Worm (Caenorhabditis elegans) whole organism, midembryonic: ENCODE data around the gene hsp-12.2.

Source experiments
- T22C8.4 ChIP-seq: fragments of 200-800 bp; sonication (Bioruptor generic); IDR thresholded peaks from 2 replicates; pipeline ENCODE4 v1.3.6; 2022; ENCODE audit warnings: missing genetic modification characterization, missing compliant biosample characterization
- cog-1 ChIP-seq: sonication (generic microtip); optimal IDR thresholded peaks from 2 replicates; lab custom pipeline; 2016; ENCODE audit warnings: missing genetic modification characterization, missing compliant biosample characterization
- flt-1 ChIP-seq: fragments of 200-800 bp; sonication (Bioruptor generic); IDR thresholded peaks from 2 replicates; pipeline ENCODE4 v1.3.6; 2022; ENCODE audit warnings: missing genetic modification characterization, missing compliant biosample characterization
- klf-2 ChIP-seq: fragments of 200-800 bp; sonication (Bioruptor generic); conservative IDR thresholded peaks from 2 replicates; pipeline ENCODE4 v1.3.6; 2022; ENCODE audit warnings: missing genetic modification reagents, missing genetic modification characterization, missing compliant biosample characterization
- med-1 ChIP-seq: sonication (generic microtip); optimal IDR thresholded peaks from 2 replicates; lab custom pipeline; 2017; ENCODE audit warnings: missing genetic modification characterization, mild to moderate bottlenecking, missing compliant biosample characterization, antibody characterized with exemption, missing genetic modification reagents; ENCODE audit not compliant: insufficient read depth
- ref-1 ChIP-seq: fragments of 200-800 bp; sonication (Bioruptor generic); conservative IDR thresholded peaks from 2 replicates; pipeline ENCODE4 v1.3.6; 2022; ENCODE audit warnings: missing genetic modification reagents, missing genetic modification characterization, missing compliant biosample characterization
- tab-1 ChIP-seq: fragments of 200-800 bp; sonication (Bioruptor generic); IDR thresholded peaks from 2 replicates; pipeline ENCODE4 v1.3.6; 2022; ENCODE audit warnings: missing genetic modification characterization, missing compliant biosample characterization
- ztf-23 ChIP-seq: fragments of 200-800 bp; sonication (Bioruptor generic); IDR thresholded peaks from 2 replicates; pipeline ENCODE4 v1.3.6; 2022; ENCODE audit warnings: missing genetic modification reagents, missing genetic modification characterization, missing compliant biosample characterization
- ztf-29 ChIP-seq: fragments of 200-800 bp; sonication (Bioruptor generic); IDR thresholded peaks from 2 replicates; pipeline ENCODE4 v1.3.6; 2022; ENCODE audit warnings: missing genetic modification reagents, missing genetic modification characterization, missing compliant biosample characterization

hsp-12.2 gene

DNA sequence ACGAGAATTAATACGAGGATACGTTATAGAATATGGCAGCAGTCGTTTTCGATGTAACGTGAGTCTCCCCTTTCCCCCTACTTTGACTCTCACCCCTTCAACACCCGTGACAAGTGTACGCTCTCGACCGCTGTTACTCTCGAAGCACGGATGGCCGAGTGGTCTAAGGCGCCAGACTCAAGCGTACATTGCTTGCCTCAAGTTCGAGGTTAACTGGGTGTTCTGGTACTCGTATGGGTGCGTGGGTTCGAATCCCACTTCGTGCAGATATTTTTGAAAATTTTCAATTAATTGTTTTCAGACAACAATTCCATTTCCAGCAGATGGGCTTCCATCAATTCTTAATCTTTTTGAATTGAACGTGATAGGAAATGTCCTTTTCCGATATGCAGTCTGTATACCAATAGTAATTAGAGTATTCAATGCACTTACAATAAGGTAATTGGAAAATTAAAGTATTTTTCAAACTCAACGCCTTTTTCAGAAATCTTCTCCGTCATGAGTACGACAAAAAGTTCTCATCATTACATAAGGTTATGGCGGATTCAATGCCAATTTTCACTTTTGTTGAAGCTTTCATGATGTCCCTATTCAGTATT lies 28.3 kb upstream of the hsp-12.2 start:
- TF ChIP-seq klf-2 (peak; percentile 75; the same call in 1 of the 2 replicates), tab-1 (peak; percentile 89), ztf-29 (peak; percentile 77), med-1 (GFP tag; lab: Kevin White, UChicago) (peak; percentile 44), T22C8.4 (GFP tag; lab: Robert Waterston, UW) (peak; percentile 83), flt-1 (GFP tag; lab: Robert Waterston, UW) (peak; percentile 94), cog-1 (tag; lab: Kevin White, UChicago) (peak; percentile 86), ztf-23 (peak; percentile 91), ref-1 (GFP tag; lab: Robert Waterston, UW) (peak; percentile 83)

DNA sequence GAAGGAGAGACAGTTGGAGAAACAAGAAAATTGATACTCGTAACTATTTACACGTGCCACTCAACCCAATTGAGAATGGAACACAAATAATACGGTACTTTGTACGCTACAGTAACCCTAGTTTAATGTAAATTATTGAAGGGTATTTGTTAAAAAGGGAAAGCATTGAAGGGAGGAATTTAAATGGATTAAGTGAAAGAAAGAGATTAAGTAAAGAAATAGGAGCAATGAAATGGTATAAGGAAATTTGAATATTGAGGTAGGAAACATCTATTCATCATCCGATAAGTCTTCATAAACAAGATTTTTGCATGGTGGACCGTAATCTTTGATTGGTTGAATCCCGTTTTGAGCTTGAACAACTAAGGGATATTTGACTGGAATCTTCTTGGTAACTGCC lies 26.5 kb upstream of the hsp-12.2 start:
- TF ChIP-seq cog-1 (tag; lab: Kevin White, UChicago) (no peak), T22C8.4 (GFP tag; lab: Robert Waterston, UW) (no peak), flt-1 (GFP tag; lab: Robert Waterston, UW) (no peak), klf-2 (no peak), tab-1 (no peak), med-1 (GFP tag; lab: Kevin White, UChicago) (no peak), ztf-29 (no peak)

DNA sequence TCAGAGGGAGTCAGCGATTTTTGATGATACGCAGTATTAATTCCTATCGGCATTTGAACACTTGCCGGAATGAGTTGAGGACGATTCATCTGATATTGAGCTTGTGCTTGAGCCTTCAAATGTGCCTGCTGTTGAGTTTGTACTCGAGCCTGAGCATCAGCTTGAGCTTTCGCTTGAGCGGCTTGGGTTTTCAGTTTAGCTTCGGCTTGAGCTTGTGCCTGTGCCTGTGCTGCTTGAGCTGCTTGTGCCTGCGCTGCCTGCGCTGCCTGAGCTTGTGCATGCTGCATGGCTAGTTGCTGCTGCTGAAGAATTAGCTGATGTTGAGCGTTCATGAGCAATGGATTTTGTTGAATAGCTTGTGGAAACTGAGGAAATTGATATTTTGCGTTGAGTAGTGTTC lies 22.0 kb upstream of the hsp-12.2 start:
- no peak for TF ChIP-seq klf-2
- TF ChIP-seq ref-1 (GFP tag; lab: Robert Waterston, UW) = no peak
- no peak for TF ChIP-seq T22C8.4 (GFP tag; lab: Robert Waterston, UW)
- no peak for TF ChIP-seq ztf-23
- no peak for TF ChIP-seq flt-1 (GFP tag; lab: Robert Waterston, UW)
- no peak for TF ChIP-seq tab-1
- no peak for TF ChIP-seq cog-1 (tag; lab: Kevin White, UChicago)
- no peak for TF ChIP-seq med-1 (GFP tag; lab: Kevin White, UChicago)
- no peak for TF ChIP-seq ztf-29

DNA sequence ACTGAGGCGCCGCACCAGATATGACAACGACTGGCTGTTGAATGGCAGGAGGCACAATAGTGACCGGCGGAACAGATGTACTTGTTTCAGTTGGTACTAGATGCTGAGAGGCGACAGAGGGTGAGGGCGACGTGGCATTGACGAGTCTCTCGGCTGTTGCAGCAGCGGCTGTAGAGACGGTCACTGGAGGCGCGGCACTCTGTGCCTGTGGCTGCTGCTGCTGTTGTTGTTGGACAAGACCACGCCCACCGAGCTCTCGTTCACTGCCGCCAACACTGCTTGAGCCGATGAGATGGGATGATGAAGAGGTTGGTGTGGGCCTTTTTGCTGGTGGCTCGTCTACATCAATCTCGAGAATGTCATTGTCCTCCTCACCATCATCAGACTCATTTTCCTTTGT lies 20.7 kb upstream of the hsp-12.2 start:
- TF ChIP-seq med-1 (GFP tag; lab: Kevin White, UChicago) = no peak
- TF ChIP-seq cog-1 (tag; lab: Kevin White, UChicago) = no peak
- TF ChIP-seq flt-1 (GFP tag; lab: Robert Waterston, UW) = no peak
- TF ChIP-seq T22C8.4 (GFP tag; lab: Robert Waterston, UW) = no peak
- no peak for TF ChIP-seq ref-1 (GFP tag; lab: Robert Waterston, UW)
- no peak for TF ChIP-seq ztf-29
- no peak for TF ChIP-seq ztf-23
- no peak for TF ChIP-seq tab-1
- TF ChIP-seq klf-2 = no peak

DNA sequence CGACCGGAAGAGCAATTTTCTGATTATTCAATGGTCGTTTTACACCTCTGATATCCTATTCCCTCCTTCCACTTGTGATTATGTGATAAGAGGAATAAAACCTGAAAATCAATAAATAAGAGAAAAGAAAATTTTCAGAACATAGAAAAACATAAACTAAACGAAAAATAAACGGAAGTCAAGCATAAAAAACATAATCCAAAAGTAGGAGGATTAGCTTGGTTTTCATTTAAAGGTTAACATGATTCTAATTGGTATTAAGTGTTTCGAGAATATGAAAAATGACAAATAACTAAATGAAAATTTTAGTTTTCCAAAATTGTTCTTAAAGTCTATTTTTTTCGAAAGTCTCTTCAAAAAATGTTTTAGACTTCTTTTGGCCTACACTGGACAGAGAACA lies 16.7 kb upstream of the hsp-12.2 start, which contains the start of gene gei-8:
Gene gei-8, minus strand, starts transcription at position 101 of the 400 bp plus-strand sequence.
- TF ChIP-seq flt-1 (GFP tag; lab: Robert Waterston, UW) (no peak), ztf-23 (no peak), med-1 (GFP tag; lab: Kevin White, UChicago) (no peak), tab-1 (no peak), ref-1 (GFP tag; lab: Robert Waterston, UW) (no peak), T22C8.4 (GFP tag; lab: Robert Waterston, UW) (no peak), klf-2 (no peak), ztf-29 (no peak), cog-1 (tag; lab: Kevin White, UChicago) (no peak)

DNA sequence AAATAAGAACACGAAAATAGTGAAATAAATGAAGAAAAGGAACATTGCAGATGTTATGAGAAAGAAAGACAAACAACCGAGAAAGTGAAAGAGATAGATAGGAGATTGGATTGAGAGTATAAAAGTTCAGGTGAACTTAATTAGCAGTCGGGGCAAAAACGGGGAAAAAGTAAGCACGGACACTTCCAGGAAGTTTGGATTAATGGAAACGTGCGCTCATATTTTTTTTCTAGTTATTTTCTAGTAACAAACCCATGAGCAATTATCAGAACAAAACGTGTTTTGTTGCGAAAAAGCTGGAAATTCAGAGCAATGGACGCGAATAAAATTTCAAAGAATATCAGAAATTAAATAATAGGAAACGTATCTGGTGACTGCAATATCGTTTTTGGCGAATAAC lies 16.0 kb upstream of the hsp-12.2 start:
- no peak for TF ChIP-seq med-1 (GFP tag; lab: Kevin White, UChicago)
- no peak for TF ChIP-seq ztf-23
- TF ChIP-seq T22C8.4 (GFP tag; lab: Robert Waterston, UW) = no peak
- no peak for TF ChIP-seq flt-1 (GFP tag; lab: Robert Waterston, UW)
- TF ChIP-seq ztf-29 = no peak
- no peak for TF ChIP-seq tab-1
- TF ChIP-seq cog-1 (tag; lab: Kevin White, UChicago) = no peak
- TF ChIP-seq ref-1 (GFP tag; lab: Robert Waterston, UW) = no peak
- no peak for TF ChIP-seq klf-2

DNA sequence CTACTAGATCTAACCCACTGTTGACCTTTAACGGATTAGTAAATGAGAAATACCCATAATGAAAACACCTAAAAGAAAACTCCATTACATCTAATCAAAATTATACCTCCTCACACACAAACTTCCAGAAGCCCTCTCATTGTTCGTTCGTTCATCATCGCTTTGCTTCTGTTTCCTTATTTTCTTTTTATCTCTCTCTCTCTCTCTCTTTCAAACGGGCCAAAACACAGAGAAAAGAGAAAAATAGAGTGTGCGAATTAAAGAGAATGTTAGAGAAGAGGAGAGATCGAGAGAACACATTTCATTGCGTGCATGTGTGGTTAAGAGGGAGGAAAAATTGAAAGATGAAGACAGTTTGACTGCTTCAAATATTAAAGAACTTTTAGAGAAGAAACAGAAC lies 13.6 kb upstream of the hsp-12.2 start:
- TF ChIP-seq cog-1 (tag; lab: Kevin White, UChicago) = peak; percentile 21
- no peak for TF ChIP-seq med-1 (GFP tag; lab: Kevin White, UChicago)

DNA sequence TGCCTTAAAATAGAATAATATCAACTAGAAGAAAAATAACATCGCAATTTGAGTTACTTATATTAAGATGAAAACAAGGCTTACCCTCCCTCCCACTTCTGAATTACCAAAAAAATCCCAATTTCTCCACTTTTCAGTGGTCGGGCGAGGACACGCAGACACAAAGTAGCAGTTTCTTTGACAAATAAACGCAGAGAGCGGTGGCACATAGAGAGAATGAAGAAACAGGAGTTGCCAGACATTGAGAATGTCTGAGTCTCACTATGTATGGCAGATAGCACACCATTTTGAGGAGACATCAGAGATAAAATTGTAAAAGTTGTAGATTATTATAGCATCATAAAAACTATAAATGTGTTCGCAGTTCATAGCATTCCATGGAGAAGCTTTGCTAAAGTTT lies 12.6 kb upstream of the hsp-12.2 start:
- TF ChIP-seq ztf-29 (peak; percentile 55; the same call in 1 of the 2 replicates), ztf-23 (no peak), cog-1 (tag; lab: Kevin White, UChicago) (peak; percentile 23), med-1 (GFP tag; lab: Kevin White, UChicago) (no peak), tab-1 (no peak), T22C8.4 (GFP tag; lab: Robert Waterston, UW) (no peak), klf-2 (no peak)

DNA sequence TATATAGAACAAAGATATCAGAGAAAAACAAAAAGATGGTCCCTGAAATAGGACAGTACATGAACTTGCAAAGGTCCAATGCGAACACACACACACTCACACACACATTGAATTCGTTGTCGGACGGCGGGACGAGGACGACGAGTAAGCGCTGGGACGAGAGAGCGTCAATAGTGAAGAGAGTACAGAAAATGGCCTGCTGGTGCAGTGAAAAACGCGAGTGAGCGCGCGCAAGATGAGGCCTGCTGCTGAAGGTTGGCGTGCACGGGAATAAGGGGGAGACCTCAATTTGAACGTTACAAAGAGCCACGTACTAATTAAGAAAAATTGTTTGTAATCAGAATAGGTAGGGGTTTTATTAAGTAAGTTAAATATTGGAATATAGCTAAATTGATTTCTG lies 10.9 kb upstream of the hsp-12.2 start:
- TF ChIP-seq klf-2 (0 out of 2 replicates have a peak, but pooled peaks have one; percentile 11), ztf-29 (no peak)

DNA sequence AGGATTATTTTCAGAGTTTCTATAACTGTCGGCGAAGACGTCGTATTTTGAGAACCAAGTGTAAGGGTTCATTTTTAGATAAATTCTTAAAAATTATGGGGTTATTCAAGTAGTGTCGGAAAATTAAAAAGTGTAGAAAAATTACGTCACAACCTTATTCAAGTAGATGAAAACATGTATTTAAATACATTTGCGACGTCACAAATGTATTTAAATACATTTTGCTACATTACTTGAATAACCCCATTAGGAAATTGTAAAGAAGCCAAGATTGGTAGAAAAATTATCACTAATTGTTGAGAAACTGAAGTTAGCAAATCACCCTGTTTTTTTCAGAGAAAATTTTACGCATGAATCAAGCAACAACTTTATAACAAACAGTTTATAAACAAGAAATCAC lies 8.7 kb upstream of the hsp-12.2 start:
- TF ChIP-seq cog-1 (tag; lab: Kevin White, UChicago) = no peak
- TF ChIP-seq klf-2 = no peak
- TF ChIP-seq ztf-29 = no peak
- no peak for TF ChIP-seq ztf-23
- TF ChIP-seq ref-1 (GFP tag; lab: Robert Waterston, UW) = no peak
- TF ChIP-seq flt-1 (GFP tag; lab: Robert Waterston, UW) = no peak
- TF ChIP-seq med-1 (GFP tag; lab: Kevin White, UChicago) = no peak
- TF ChIP-seq T22C8.4 (GFP tag; lab: Robert Waterston, UW) = no peak
- no peak for TF ChIP-seq tab-1
